Worm (Caenorhabditis elegans): ENCODE data around the gene smcr-8.

The smcr-8 gene

DNA sequence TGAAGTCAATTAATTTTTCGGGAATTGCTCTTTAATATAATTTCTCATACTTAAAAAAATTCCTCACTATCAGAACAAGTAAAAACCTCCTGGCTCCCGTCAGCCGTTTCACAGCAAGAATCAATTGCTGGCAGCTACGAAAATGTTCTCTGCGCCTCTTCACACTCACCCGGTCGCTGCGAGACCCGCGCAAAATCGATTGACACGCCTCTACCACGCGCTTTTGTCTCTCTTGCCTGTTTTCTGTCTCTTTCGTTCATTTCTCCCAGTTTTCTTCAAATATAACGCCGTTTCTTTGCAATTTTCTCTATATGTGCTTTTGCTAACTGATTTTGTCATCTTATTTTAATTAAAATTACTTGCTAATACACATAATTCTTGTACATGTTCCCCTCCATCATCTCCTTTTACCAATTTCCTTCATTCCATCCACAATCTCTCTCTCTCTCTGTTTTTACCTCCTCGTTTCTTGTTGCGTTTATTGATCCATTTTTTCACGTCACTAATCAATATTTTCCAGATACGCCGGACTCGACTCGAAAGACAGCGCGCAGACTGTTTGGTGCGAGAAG, 25.3 kb downstream of the smcr-8 start, which contains the start of gene pcf-11 (continued):
- TF ChIP-seq pbrm-1 (GFP tag; IDR thresholded peaks at IDR 0.05) (no peak), Y53G8AR.9 (GFP tag; conservative IDR thresholded peaks at IDR 0.05) (no peak)

DNA sequence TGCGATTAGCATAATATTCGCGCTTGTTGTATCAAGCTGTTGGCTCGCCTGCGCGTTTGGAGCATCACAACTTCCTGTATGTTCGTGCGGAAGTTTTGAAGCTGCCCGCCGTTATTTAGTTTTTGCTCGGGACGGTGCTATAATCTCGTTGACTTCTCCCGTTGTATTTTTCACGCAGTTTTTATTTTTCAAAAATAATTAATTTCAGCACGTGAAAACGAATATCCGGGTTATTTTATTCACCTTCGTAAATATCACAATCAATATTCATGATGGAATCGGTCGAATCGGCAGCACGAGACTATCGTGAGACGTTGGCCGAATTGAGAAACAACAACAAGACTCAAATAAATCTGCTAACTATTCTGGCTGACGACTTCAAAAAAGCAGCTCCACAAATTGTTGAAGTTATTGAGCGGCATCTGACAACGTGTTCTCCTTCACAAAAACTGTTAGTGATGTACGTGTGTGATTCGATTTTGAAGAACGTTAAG, 26.0 kb downstream of the smcr-8 start:
- TF ChIP-seq ZK185.1 (tag; optimal IDR thresholded peaks at IDR 0.05; ENCODE audit: poor library complexity, severe bottlenecking) = no peak
- TF ChIP-seq efl-1 (GFP tag; optimal IDR thresholded peaks at IDR 0.05) = no peak
- TF ChIP-seq D2030.7 (GFP tag; IDR thresholded peaks at IDR 0.05) = peak; percentile 55
- no peak for TF ChIP-seq fkh-3 (tag; optimal IDR thresholded peaks at IDR 0.05)
- TF ChIP-seq ztf-25 (GFP tag; IDR thresholded peaks at IDR 0.05) = no peak
- TF ChIP-seq F55B11.4 (tag; optimal IDR thresholded peaks at IDR 0.05; ENCODE audit: borderline replicate concordance, insufficient read depth) = no peak
- TF ChIP-seq pbrm-1 (GFP tag; IDR thresholded peaks at IDR 0.05) = peak; percentile 45; the same call in 1 of the 2 replicates
- peak; percentile 11; the same call in 1 of the 2 replicates for TF ChIP-seq Y56A3A.18 (GFP tag; IDR thresholded peaks at IDR 0.05)
- TF ChIP-seq unc-62 (GFP tag; optimal IDR thresholded peaks at IDR 0.05) = no peak
- no peak for TF ChIP-seq ceh-58 (GFP tag; IDR thresholded peaks at IDR 0.05)
- no peak; the same call in 1 of the 2 replicates for TF ChIP-seq egl-44 (GFP tag; IDR thresholded peaks at IDR 0.05)
- TF ChIP-seq him-1 (tag; optimal IDR thresholded peaks at IDR 0.05) = no peak
- TF ChIP-seq dox-1 (GFP tag; IDR thresholded peaks at IDR 0.05) = peak; percentile 66
- TF ChIP-seq dpff-1 (tag; optimal IDR thresholded peaks at IDR 0.05) = no peak
- no peak; the same call in 1 of the 2 replicates for TF ChIP-seq hsf-1 (GFP tag; IDR thresholded peaks at IDR 0.05)
- TF ChIP-seq hmg-20 (GFP tag; IDR thresholded peaks at IDR 0.05) = 0 out of 2 replicates have a peak, but pooled peaks have one; percentile 5
- peak; percentile 67; the same call in 1 of the 2 replicates for TF ChIP-seq Y79H2A.3 (GFP tag; conservative IDR thresholded peaks at IDR 0.05)
- no peak for TF ChIP-seq C06A6.2 (GFP tag; conservative IDR thresholded peaks at IDR 0.05)
- TF ChIP-seq nhr-27 (tag; optimal IDR thresholded peaks at IDR 0.05) = no peak
- TF ChIP-seq lsl-1 (GFP tag; optimal IDR thresholded peaks at IDR 0.05) = peak; percentile 14
- TF ChIP-seq nhr-120 (GFP tag; IDR thresholded peaks at IDR 0.05) = 0 out of 2 replicates have a peak, but pooled peaks have one; percentile 4
- TF ChIP-seq lsy-27 (tag; optimal IDR thresholded peaks at IDR 0.05; ENCODE audit: borderline replicate concordance, insufficient read depth) = no peak
- TF ChIP-seq lin-26 (GFP tag; IDR thresholded peaks at IDR 0.05) = no peak
- TF ChIP-seq sdz-38 (tag; optimal IDR thresholded peaks at IDR 0.05) = no peak
- TF ChIP-seq nfyb-1 (GFP tag; IDR thresholded peaks at IDR 0.05) = 0 out of 2 replicates have a peak, but pooled peaks have one; percentile 65
- no peak for TF ChIP-seq unc-130 (GFP tag; optimal IDR thresholded peaks at IDR 0.05)
- no peak for TF ChIP-seq ceh-79 (tag; optimal IDR thresholded peaks at IDR 0.05)
- TF ChIP-seq ztf-26 (tag; optimal IDR thresholded peaks at IDR 0.05) = peak; percentile 66
- TF ChIP-seq B0336.3 (GFP tag; IDR thresholded peaks at IDR 0.05) = no peak; the same call in none of the 2 replicates
- TF ChIP-seq hmg-1.2 (GFP tag; IDR thresholded peaks at IDR 0.05) = peak; percentile 27; the same call in 1 of the 2 replicates
- no peak for TF ChIP-seq ztf-18 (tag; optimal IDR thresholded peaks at IDR 0.05)
- TF ChIP-seq bed-2 (GFP tag; IDR thresholded peaks at IDR 0.05) = no peak
- TF ChIP-seq ccch-3 (GFP tag; optimal IDR thresholded peaks at IDR 0.05) = no peak
- TF ChIP-seq mes-4 (tag; optimal IDR thresholded peaks at IDR 0.05) = no peak
- TF ChIP-seq athp-1 (tag; optimal IDR thresholded peaks at IDR 0.05) = peak; percentile 48
- TF ChIP-seq rpc-1 (optimal IDR thresholded peaks at IDR 0.05) = no peak
- TF ChIP-seq rpc-1 (tag; optimal IDR thresholded peaks at IDR 0.05) = no peak
- TF ChIP-seq nfya-2 (GFP tag; IDR thresholded peaks at IDR 0.05) = no peak
- TF ChIP-seq nhr-90 (tag; optimal IDR thresholded peaks at IDR 0.05) = peak; percentile 45
- TF ChIP-seq F39B2.1 (GFP tag; IDR thresholded peaks at IDR 0.05) = 0 out of 2 replicates have a peak, but pooled peaks have one; percentile 58
- TF ChIP-seq ztf-3 (GFP tag; optimal IDR thresholded peaks at IDR 0.05) = no peak
- TF ChIP-seq F33H1.4 (GFP tag; IDR thresholded peaks at IDR 0.05) = peak; percentile 36; the same call in 1 of the 2 replicates
- peak; percentile 28 for TF ChIP-seq lin-40 (tag; optimal IDR thresholded peaks at IDR 0.05)
- TF ChIP-seq lir-1 (GFP tag; conservative IDR thresholded peaks at IDR 0.05) = peak; percentile 55; the same call in 1 of the 2 replicates
- peak; percentile 27 for TF ChIP-seq atf-7 (tag; optimal IDR thresholded peaks at IDR 0.05)

All from whole organism, young adult.